Fruit fly (Drosophila melanogaster): ENCODE results near the gene CG12730.
A peak's percentile ranks its signal among the peaks of the same experiment; 100 is the strongest.

CG12730 gene

dm6 chrX:5503916-5504315 is 12.5 kb upstream of the CG12730 start:
- TF ChIP-seq sv (GFP tag; optimal IDR thresholded peaks at IDR 0.05) (no peak), brk (GFP tag; optimal IDR thresholded peaks at IDR 0.05) (no peak), rgr (GFP tag; optimal IDR thresholded peaks at IDR 0.05) (no peak)

dm6 chrX:5511167-5511566 is 5.2 kb upstream of the CG12730 start:
- no peak for TF ChIP-seq Dif (GFP tag; optimal IDR thresholded peaks at IDR 0.05; ENCODE audit: partially characterized antibody)
- TF ChIP-seq usp (GFP tag; optimal IDR thresholded peaks at IDR 0.05) = no peak
- TF ChIP-seq pan (optimal IDR thresholded peaks at IDR 0.05) = peak; percentile 3

- TF ChIP-seq lola (GFP tag; optimal IDR thresholded peaks at IDR 0.05) (no peak), Dfd (GFP tag; optimal IDR thresholded peaks at IDR 0.05) (peak; percentile 93)
These were observed 1.3 kb upstream of the CG12730 start for dm6 chrX:5515151-5515550.

DNA sequence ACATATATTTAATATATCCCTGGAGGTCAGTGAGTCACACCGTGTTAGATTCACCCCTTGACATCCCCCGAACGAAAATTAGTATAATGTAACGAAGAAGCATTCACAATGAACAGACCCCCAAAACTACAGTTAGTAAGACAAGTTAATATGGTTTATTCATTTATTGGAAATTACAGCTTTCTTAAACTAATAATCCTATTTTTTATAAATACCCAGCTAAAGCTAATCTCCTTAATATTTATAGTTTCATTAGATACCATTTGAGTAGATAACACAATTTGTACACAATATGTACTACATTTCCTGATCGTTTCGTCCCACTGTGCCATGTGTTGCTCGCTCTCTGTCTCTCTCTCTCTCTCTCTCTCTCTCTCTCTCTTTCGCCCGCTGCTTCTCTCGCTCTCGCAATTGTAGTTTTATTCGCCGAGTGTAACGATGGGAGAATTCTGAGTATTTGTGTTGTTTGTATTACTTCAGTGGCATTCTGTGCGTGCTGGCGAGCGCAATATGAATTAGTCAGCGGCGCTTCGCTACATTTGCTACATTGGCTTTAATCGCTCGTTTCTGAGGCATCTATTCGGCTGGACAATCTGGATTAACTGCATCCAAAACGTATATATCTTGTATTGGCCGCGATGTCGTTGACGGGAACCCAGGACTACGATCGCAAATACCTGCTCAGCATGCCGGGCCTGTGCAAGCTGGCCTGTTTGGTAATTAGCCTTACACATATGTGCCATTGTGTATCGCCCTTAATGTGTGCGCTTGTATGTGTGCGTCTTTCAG is 569 bp downstream of the CG12730 start:
- TF ChIP-seq lola (GFP tag; optimal IDR thresholded peaks at IDR 0.05) (no peak), Dif (GFP tag; optimal IDR thresholded peaks at IDR 0.05; ENCODE audit: partially characterized antibody) (peak; percentile 95), Jra (GFP tag; optimal IDR thresholded peaks at IDR 0.05) (no peak), pan (optimal IDR thresholded peaks at IDR 0.05) (no peak), usp (GFP tag; optimal IDR thresholded peaks at IDR 0.05) (no peak), Sp1 (GFP tag; optimal IDR thresholded peaks at IDR 0.05) (no peak), Hr78 (GFP tag; optimal IDR thresholded peaks at IDR 0.05) (no peak), Mio (GFP tag; optimal IDR thresholded peaks at IDR 0.05) (no peak), Hnf4 (GFP tag; optimal IDR thresholded peaks at IDR 0.05) (peak; percentile 43), h (GFP tag; optimal IDR thresholded peaks at IDR 0.05) (peak; percentile 49), br (GFP tag; optimal IDR thresholded peaks at IDR 0.05) (no peak), Rel (GFP tag; optimal IDR thresholded peaks at IDR 0.05) (no peak), Rel (tag; optimal IDR thresholded peaks at IDR 0.05) (no peak), Dfd (GFP tag; optimal IDR thresholded peaks at IDR 0.05) (no peak), sage (GFP tag; optimal IDR thresholded peaks at IDR 0.05) (no peak), foxo (GFP tag; optimal IDR thresholded peaks at IDR 0.05) (peak in 1 of 2 experiments; percentile 50), N (GFP tag; optimal IDR thresholded peaks at IDR 0.05) (no peak), woc (GFP tag; optimal IDR thresholded peaks at IDR 0.05) (peak; percentile 60), CG9705 (GFP tag; optimal IDR thresholded peaks at IDR 0.05) (no peak), tai (GFP tag; optimal IDR thresholded peaks at IDR 0.05) (no peak), CG32264 (GFP tag; optimal IDR thresholded peaks at IDR 0.05) (no peak), rgr (GFP tag; optimal IDR thresholded peaks at IDR 0.05) (peak; percentile 20), Myc (optimal IDR thresholded peaks at IDR 0.05) (no peak), fru (GFP tag; optimal IDR thresholded peaks at IDR 0.05) (peak; percentile 88), brk (GFP tag; optimal IDR thresholded peaks at IDR 0.05) (peak; percentile 31), Vsx2 (GFP tag; optimal IDR thresholded peaks at IDR 0.05; ENCODE audit: partially characterized antibody) (peak; percentile 98), psq (GFP tag; optimal IDR thresholded peaks at IDR 0.05) (peak; percentile 39), dsf (GFP tag; optimal IDR thresholded peaks at IDR 0.05; ENCODE audit: borderline replicate concordance) (no peak), Hr83 (GFP tag; optimal IDR thresholded peaks at IDR 0.05; ENCODE audit: poor library complexity, severe bottlenecking) (no peak), jim (GFP tag; optimal IDR thresholded peaks at IDR 0.05) (no peak), CrebA (GFP tag; optimal IDR thresholded peaks at IDR 0.05; ENCODE audit: borderline replicate concordance) (no peak), sv (GFP tag; optimal IDR thresholded peaks at IDR 0.05) (no peak), OdsH (GFP tag; optimal IDR thresholded peaks at IDR 0.05) (peak; percentile 45), dl (GFP tag; optimal IDR thresholded peaks at IDR 0.05; ENCODE audit: insufficient read depth in 1 of 2, partially characterized antibody in 2 of 2) (peak; percentile 83 to 89), ey (GFP tag; optimal IDR thresholded peaks at IDR 0.05) (peak; percentile 14), HLH106 (tag; optimal IDR thresholded peaks at IDR 0.05) (peak; percentile 3), GATAd (GFP tag; optimal IDR thresholded peaks at IDR 0.05) (no peak), Abd-B (GFP tag; optimal IDR thresholded peaks at IDR 0.05) (no peak), dmrt93B (GFP tag; optimal IDR thresholded peaks at IDR 0.05) (no peak)

Data from whole organism, wandering third instar larva.